Fruit fly (Drosophila melanogaster) whole organism, embryonic: ENCODE results near the gene CG34283.

Experiments
- B-H2 ChIP-seq: fragments of 200-800 bp; sonication (Bioruptor generic); optimal IDR thresholded peaks from 2 replicates; lab custom pipeline; 2018; ENCODE audit warnings: missing biosample characterization, mild to moderate bottlenecking, missing genetic modification characterization
- CG10431 ChIP-seq: fragments of 200-800 bp; sonication (Bioruptor generic); optimal IDR thresholded peaks from 3 replicates; lab custom pipeline; 2018; ENCODE audit warnings: missing biosample characterization, mild to moderate bottlenecking, missing genetic modification characterization
- CG10565 ChIP-seq: fragments of 200-800 bp; sonication (Bioruptor generic); optimal IDR thresholded peaks from 3 replicates; lab custom pipeline; 2016; ENCODE audit warnings: missing biosample characterization, mild to moderate bottlenecking, missing genetic modification characterization
- CG10979 ChIP-seq: fragments of 200-800 bp; sonication (Bioruptor generic); optimal IDR thresholded peaks from 2 replicates; lab custom pipeline; 2018; ENCODE audit warnings: missing biosample characterization, mild to moderate bottlenecking, missing genetic modification characterization, moderate library complexity
- CG11504 ChIP-seq: fragments of 200-800 bp; sonication (Bioruptor generic); optimal IDR thresholded peaks from 3 replicates; lab custom pipeline; 2019; ENCODE audit warnings: missing biosample characterization, mild to moderate bottlenecking, missing genetic modification characterization, moderate library complexity
- CG14050 ChIP-seq: fragments of 200-800 bp; sonication (Bioruptor generic); IDR thresholded peaks from 3 replicates; pipeline ENCODE4 v1.3.6; 2022; ENCODE audit warnings: missing biosample characterization, missing genetic modification characterization
- CG16863 ChIP-seq: fragments of 200-800 bp; sonication (Bioruptor generic); optimal IDR thresholded peaks from 3 replicates; lab custom pipeline; 2016; ENCODE audit warnings: missing biosample characterization, missing genetic modification characterization
- CG17328 ChIP-seq: fragments of 200-800 bp; sonication (Bioruptor generic); IDR thresholded peaks from 2 replicates; pipeline ENCODE4 v1.3.6; 2022; ENCODE audit warnings: missing biosample characterization, missing genetic modification characterization
- CG3407 ChIP-seq: fragments of 200-800 bp; sonication (Bioruptor generic); optimal IDR thresholded peaks from 2 replicates; lab custom pipeline; 2018; ENCODE audit warnings: missing biosample characterization, mild to moderate bottlenecking, missing genetic modification characterization
- CG3995 ChIP-seq: fragments of 200-800 bp; sonication (Bioruptor generic); optimal IDR thresholded peaks from 3 replicates; lab custom pipeline; 2016; ENCODE audit warnings: missing biosample characterization, missing genetic modification characterization
- CG4730 ChIP-seq: fragments of 200-800 bp; sonication (Bioruptor generic); IDR thresholded peaks from 2 replicates; pipeline ENCODE4 v1.3.6; 2022; ENCODE audit warnings: missing biosample characterization, missing genetic modification characterization
- CG4820 ChIP-seq: fragments of 200-800 bp; sonication (Bioruptor generic); optimal IDR thresholded peaks from 3 replicates; lab custom pipeline; 2016; ENCODE audit warnings: missing biosample characterization, missing genetic modification characterization
- CG6654 ChIP-seq: fragments of 200-800 bp; sonication (Bioruptor generic); optimal IDR thresholded peaks from 2 replicates; lab custom pipeline; 2017; ENCODE audit warnings: missing biosample characterization, mild to moderate bottlenecking, missing genetic modification characterization
- CG7987 ChIP-seq: fragments of 200-800 bp; sonication (Bioruptor generic); optimal IDR thresholded peaks from 2 replicates; lab custom pipeline; 2018; ENCODE audit warnings: missing biosample characterization, mild to moderate bottlenecking, missing genetic modification characterization, moderate library complexity
- Dll ChIP-seq: fragments of 200-800 bp; sonication (Bioruptor generic); IDR thresholded peaks from 4 replicates; pipeline ENCODE4 v1.3.6; 2022; ENCODE audit warnings: missing biosample characterization, missing genetic modification characterization; ENCODE audit not compliant: partially characterized antibody
- Eip74EF ChIP-seq, 2 experiments: fragments of 200-800 bp in 1 of 2; fragments of >200 bp in 1 of 2; sonication (Bioruptor generic) in 1 of 2; optimal IDR thresholded peaks; 2 replicates each; lab custom pipeline; 2017 to 2019; ENCODE audit warnings: missing biosample characterization in 2 of 2, missing genetic modification characterization in 2 of 2, mild to moderate bottlenecking in 1 of 2, moderate library complexity in 1 of 2
- HmgD ChIP-seq: fragments of 200-800 bp; sonication (Bioruptor generic); optimal IDR thresholded peaks from 3 replicates; lab custom pipeline; 2016; ENCODE audit warnings: missing biosample characterization, missing genetic modification characterization
- Lim3 ChIP-seq: fragments of 200-800 bp; sonication (Bioruptor generic); IDR thresholded peaks from 2 replicates; pipeline ENCODE4 v1.3.6; 2022; ENCODE audit warnings: missing biosample characterization, missing genetic modification characterization
- Max ChIP-seq: fragments of 200-800 bp; sonication (Bioruptor generic); optimal IDR thresholded peaks from 2 replicates; lab custom pipeline; 2016; ENCODE audit warnings: missing biosample characterization, mild to moderate bottlenecking, missing genetic modification characterization
- Med ChIP-seq: fragments of 200-800 bp; sonication (Bioruptor generic); peaks from one replicate; lab custom pipeline; 2016; ENCODE audit warnings: missing biosample characterization, missing genetic modification characterization, mild to moderate bottlenecking, inconsistent platforms, moderate library complexity
- Nf-YA ChIP-seq: fragments of 200-800 bp; sonication (Bioruptor generic); IDR thresholded peaks from 2 replicates; pipeline ENCODE4 v1.3.6; 2022; ENCODE audit warnings: missing biosample characterization, missing genetic modification characterization
- Sox102F ChIP-seq: fragments of 200-800 bp; sonication (Bioruptor generic); optimal IDR thresholded peaks from 2 replicates; lab custom pipeline; 2018; ENCODE audit warnings: missing biosample characterization, mild to moderate bottlenecking, missing genetic modification characterization, moderate library complexity
- TFAM ChIP-seq: fragments of 200-800 bp; sonication (Bioruptor generic); optimal IDR thresholded peaks from 2 replicates; lab custom pipeline; 2017; ENCODE audit warnings: missing biosample characterization, missing genetic modification characterization, inconsistent platforms
- Trl ChIP-seq, 3 experiments: fragments of >200 bp in 2 of 3; fragments of 200-800 bp in 1 of 3; sonication (Bioruptor generic) in 1 of 3; optimal IDR thresholded peaks; 2 replicates in 1 of 3; 3 replicates in 2 of 3; lab custom pipeline; 2016 to 2017; ENCODE audit warnings: missing biosample characterization in 1 of 3, missing genetic modification characterization in 1 of 3
- Usf ChIP-seq: fragments of 200-800 bp; sonication (Bioruptor generic); optimal IDR thresholded peaks from 2 replicates; lab custom pipeline; 2017; ENCODE audit warnings: missing genotype, missing biosample characterization, missing genetic modification characterization
- Vsx1 ChIP-seq: fragments of 200-800 bp; sonication (Bioruptor generic); optimal IDR thresholded peaks from 2 replicates; lab custom pipeline; 2017; ENCODE audit warnings: missing biosample characterization, mild to moderate bottlenecking, missing genetic modification characterization, missing genetic modification reagents
- Xrp1 ChIP-seq: fragments of 200-800 bp; sonication (Bioruptor generic); IDR thresholded peaks from 2 replicates; pipeline ENCODE4 v1.3.6; 2022; ENCODE audit warnings: missing biosample characterization, missing genetic modification characterization
- ac ChIP-seq: fragments of 200-800 bp; sonication (Bioruptor generic); optimal IDR thresholded peaks from 3 replicates; lab custom pipeline; 2017; ENCODE audit warnings: missing biosample characterization, mild to moderate bottlenecking, missing genetic modification characterization
- ase ChIP-seq: fragments of 200-800 bp; sonication (Bioruptor generic); IDR thresholded peaks from 3 replicates; pipeline ENCODE4 v1.3.6; 2022; ENCODE audit warnings: missing biosample characterization, missing genetic modification characterization
- btn ChIP-seq: fragments of 200-800 bp; sonication (Bioruptor generic); optimal IDR thresholded peaks from 2 replicates; lab custom pipeline; 2016; ENCODE audit warnings: missing biosample characterization, missing genetic modification characterization
- cato ChIP-seq: fragments of 200-800 bp; sonication (Bioruptor generic); optimal IDR thresholded peaks from 2 replicates; lab custom pipeline; 2016; ENCODE audit warnings: missing biosample characterization, missing genetic modification characterization, borderline replicate concordance
- chinmo ChIP-seq: fragments of 200-800 bp; sonication (Bioruptor generic); IDR thresholded peaks from 4 replicates; pipeline ENCODE4 v1.3.6; 2022; ENCODE audit warnings: missing biosample characterization, missing genetic modification characterization; ENCODE audit not compliant: partially characterized antibody
- ci ChIP-seq: fragments of 200-800 bp; sonication (Bioruptor generic); IDR thresholded peaks from 3 replicates; pipeline ENCODE4 v1.3.6; 2022; ENCODE audit warnings: missing biosample characterization, missing genetic modification characterization
- crp ChIP-seq, 2 experiments: fragments of 200-800 bp; sonication (Bioruptor generic); optimal IDR thresholded peaks; 2 replicates in 1 of 2; 3 replicates in 1 of 2; lab custom pipeline; 2017; ENCODE audit warnings: missing biosample characterization in 2 of 2, missing genetic modification characterization in 2 of 2, mild to moderate bottlenecking in 1 of 2, moderate library complexity in 1 of 2
- h ChIP-seq: fragments of >200 bp; optimal IDR thresholded peaks from 2 replicates; lab custom pipeline; 2017
- hb ChIP-seq: fragments of 200-800 bp; sonication (Bioruptor generic); IDR thresholded peaks from 3 replicates; pipeline ENCODE4 v1.3.6; 2022; ENCODE audit warnings: missing biosample characterization, missing genetic modification characterization; ENCODE audit not compliant: partially characterized antibody
- knrl ChIP-seq: fragments of 200-800 bp; sonication (Bioruptor generic); IDR thresholded peaks from 3 replicates; pipeline ENCODE4 v1.3.6; 2022; ENCODE audit warnings: missing biosample characterization, missing genetic modification characterization; ENCODE audit not compliant: partially characterized antibody
- onecut ChIP-seq: fragments of 200-800 bp; sonication (Bioruptor generic); IDR thresholded peaks from 2 replicates; pipeline ENCODE4 v1.3.6; 2022; ENCODE audit warnings: missing biosample characterization, missing genetic modification characterization
- pfk ChIP-seq: fragments of 200-800 bp; sonication (Bioruptor generic); optimal IDR thresholded peaks from 2 replicates; lab custom pipeline; 2018; ENCODE audit warnings: missing biosample characterization, mild to moderate bottlenecking, missing genetic modification characterization, moderate library complexity
- phol ChIP-seq: fragments of 200-800 bp; sonication (Bioruptor generic); optimal IDR thresholded peaks from 3 replicates; lab custom pipeline; 2018; ENCODE audit warnings: missing biosample characterization, mild to moderate bottlenecking, missing genetic modification characterization, moderate library complexity
- sens ChIP-seq: fragments of 200-800 bp; sonication (Bioruptor generic); peaks from one replicate; lab custom pipeline; 2016; ENCODE audit warnings: missing biosample characterization, missing genetic modification characterization
- shn ChIP-seq: fragments of 200-800 bp; sonication (Bioruptor generic); optimal IDR thresholded peaks from 3 replicates; lab custom pipeline; 2016; ENCODE audit warnings: missing biosample characterization, missing genetic modification characterization
- twi ChIP-seq: fragments of 200-800 bp; optimal IDR thresholded peaks from 2 replicates; lab custom pipeline; 2019; ENCODE audit warnings: missing biosample characterization, mild to moderate bottlenecking, missing genetic modification characterization, moderate library complexity
- vnd ChIP-seq: fragments of 200-800 bp; sonication (Bioruptor generic); IDR thresholded peaks from 3 replicates; pipeline ENCODE4 v1.3.6; 2022; ENCODE audit warnings: missing biosample characterization, missing genetic modification characterization; ENCODE audit not compliant: partially characterized antibody
- zen2 ChIP-seq: fragments of 200-800 bp; sonication (Bioruptor generic); IDR thresholded peaks from 3 replicates; pipeline ENCODE4 v1.3.6; 2022; ENCODE audit warnings: missing biosample characterization, missing genetic modification characterization; ENCODE audit not compliant: partially characterized antibody
- zfh1 ChIP-seq: fragments of 200-800 bp; sonication (Bioruptor generic); IDR thresholded peaks from 3 replicates; pipeline ENCODE4 v1.3.6; 2022; ENCODE audit warnings: missing biosample characterization, missing genetic modification characterization

CG34283 gene

DNA sequence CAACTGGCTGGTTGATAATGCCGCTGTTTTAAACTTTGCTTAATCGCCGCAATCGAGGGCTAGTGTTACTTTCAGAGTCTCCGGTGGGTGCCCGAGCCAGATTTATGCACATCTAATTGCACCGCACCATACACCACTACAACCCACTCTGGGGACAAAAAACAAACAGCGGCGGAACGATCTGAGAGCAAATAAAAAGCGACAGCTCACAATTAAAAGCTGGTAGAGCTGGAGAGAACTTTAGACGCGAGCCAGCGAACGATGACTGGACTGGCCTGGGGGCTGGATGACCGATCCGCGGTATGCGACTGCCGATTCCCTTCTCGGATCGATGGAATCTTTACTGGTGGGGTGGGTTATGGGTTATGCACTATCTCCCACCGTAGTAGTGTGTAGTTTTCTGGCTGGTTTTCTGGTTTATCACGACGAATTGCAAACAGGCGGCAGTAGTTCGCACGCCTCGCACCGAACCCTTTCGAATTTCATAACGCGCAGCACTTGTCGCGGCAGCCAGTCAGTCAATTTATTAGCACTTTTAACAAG, 17.1 kb upstream of the CG34283 start (continued):
- TF ChIP-seq pfk (GFP tag; lab: Kevin White, UChicago) = no peak

DNA sequence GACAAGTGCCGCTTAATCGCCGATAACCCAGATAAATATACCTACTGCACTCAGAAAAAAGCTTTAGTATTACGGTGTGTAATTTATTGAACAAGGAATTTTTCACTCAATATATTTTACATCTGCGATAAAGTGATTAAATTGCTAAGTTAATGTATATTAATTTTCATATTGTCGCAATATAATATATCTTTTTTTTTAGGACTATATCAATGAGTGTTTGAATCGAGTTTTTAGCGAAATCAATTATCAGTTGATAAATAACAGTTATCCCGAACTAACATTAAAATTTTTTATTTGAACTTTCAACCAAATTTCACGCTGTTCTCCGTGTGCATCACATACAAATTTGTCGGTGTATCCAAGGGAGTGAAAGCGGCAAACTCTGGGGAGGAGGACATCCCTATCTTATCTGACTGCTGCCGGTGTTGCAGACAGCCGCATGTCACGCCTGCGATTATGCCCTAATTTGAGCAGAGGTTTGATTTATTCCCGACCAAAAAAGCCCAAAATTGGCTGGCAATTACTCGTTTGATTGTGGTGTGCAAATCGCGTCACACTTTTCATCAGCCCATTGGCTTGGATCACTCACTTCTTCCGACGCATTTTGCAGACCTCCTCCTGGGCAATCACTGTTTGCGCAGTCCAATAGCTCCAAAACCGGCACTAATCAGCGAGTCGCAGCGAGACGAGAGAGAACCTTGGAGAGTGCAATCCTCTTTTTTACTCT, 16.5 kb upstream of the CG34283 start:
- TF ChIP-seq CG7987 (GFP tag; lab: Kevin White, UChicago) (no peak), zen2 (no peak), h (lab: Kevin White, UChicago) (no peak), ac (no peak), ase (GFP tag; lab: Robert Waterston, UW) (no peak), cato (no peak), chinmo (GFP tag; lab: Robert Waterston, UW) (no peak), Sox102F (GFP tag; lab: Kevin White, UChicago) (peak; percentile 14), hb (GFP tag; lab: Robert Waterston, UW) (0 out of 3 replicates have a peak, but pooled peaks have one; percentile 52), Med (GFP tag; lab: Kevin White, UChicago) (peak; percentile 25), vnd (no peak), CG3995 (GFP tag; lab: Kevin White, UChicago) (peak; percentile 36), zfh1 (GFP tag; lab: Robert Waterston, UW) (0 out of 3 replicates have a peak, but pooled peaks have one; percentile 26), CG6654 (GFP tag; lab: Kevin White, UChicago) (peak; percentile 85), Trl (optimal IDR thresholded peaks at IDR 0.05; lab: Kevin White, UChicago) (peak in 1 of 2 experiments; percentile 36), Trl (GFP tag; optimal IDR thresholded peaks at IDR 0.05; lab: Kevin White, UChicago) (no peak), ci (GFP tag; lab: Robert Waterston, UW) (no peak), Nf-YA (GFP tag; lab: Robert Waterston, UW) (no peak), sens (GFP tag; lab: Kevin White, UChicago) (peak; percentile 56), CG17328 (GFP tag; lab: Robert Waterston, UW) (no peak), CG11504 (tag; lab: Kevin White, UChicago) (peak; percentile 29), CG10979 (tag; lab: Kevin White, UChicago) (peak; percentile 1), Vsx1 (GFP tag; lab: Kevin White, UChicago) (no peak), phol (tag; lab: Kevin White, UChicago) (peak; percentile 20)

DNA sequence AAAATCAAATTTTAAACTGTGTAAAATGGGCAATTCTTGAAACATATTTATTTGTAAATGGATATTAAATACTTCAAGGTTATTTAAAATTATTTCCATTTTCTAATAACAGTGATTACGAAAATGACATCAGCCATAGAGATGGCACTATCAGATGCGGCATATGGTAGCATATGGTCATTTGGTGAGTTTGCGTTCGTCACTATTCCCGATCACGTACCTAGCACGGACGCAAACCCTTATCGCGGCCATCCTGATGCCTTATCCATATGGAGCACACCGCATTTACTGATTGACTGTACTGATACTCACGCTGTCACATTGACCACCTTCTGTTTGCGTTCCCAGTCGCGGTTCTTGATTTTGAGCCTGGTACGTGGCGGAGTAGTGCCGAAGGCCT, 15.7 kb upstream of the CG34283 start:
- TF ChIP-seq CG10431 (no peak), HmgD (GFP tag; lab: Kevin White, UChicago) (no peak), knrl (GFP tag; lab: Robert Waterston, UW) (no peak), Usf (GFP tag; lab: Kevin White, UChicago) (no peak), twi (peak; percentile 62), CG4820 (GFP tag; lab: Kevin White, UChicago) (no peak), shn (no peak), CG4730 (GFP tag; lab: Robert Waterston, UW) (no peak), Dll (peak; percentile 15; the same call in 1 of the 4 replicates), CG3407 (GFP tag; lab: Kevin White, UChicago) (no peak), Lim3 (no peak), onecut (GFP tag; lab: Robert Waterston, UW) (no peak), crp (GFP tag; optimal IDR thresholded peaks at IDR 0.05; lab: Kevin White, UChicago) (no peak), B-H2 (GFP tag; lab: Kevin White, UChicago) (no peak), CG16863 (no peak), CG14050 (GFP tag; lab: Robert Waterston, UW) (no peak), Max (GFP tag; lab: Kevin White, UChicago) (no peak), Xrp1 (no peak), btn (no peak), TFAM (no peak), Eip74EF (GFP tag; optimal IDR thresholded peaks at IDR 0.05; lab: Kevin White, UChicago) (no peak), zen2 (no peak), CG10565 (GFP tag; lab: Kevin White, UChicago) (no peak)
